Fruit fly (Drosophila melanogaster) whole organism, prepupa: ENCODE measurements around the gene CG9029.

Experiments
- Blimp-1 ChIP-seq: fragments of 200-800 bp; sonication (Bioruptor generic); optimal IDR thresholded peaks from 3 replicates; lab custom pipeline; 2017; ENCODE audit warnings: missing biosample characterization, missing genetic modification characterization, mild to moderate bottlenecking, moderate library complexity, missing genetic modification reagents
- CG10631 ChIP-seq: fragments of 200-800 bp; sonication (Bioruptor generic); optimal IDR thresholded peaks from 2 replicates; lab custom pipeline; 2016; ENCODE audit warnings: missing biosample characterization, missing genetic modification characterization
- CG11902 ChIP-seq: fragments of 200-800 bp; sonication (Bioruptor generic); optimal IDR thresholded peaks from 3 replicates; lab custom pipeline; 2016; ENCODE audit warnings: missing biosample characterization, missing genetic modification characterization
- CG16779 ChIP-seq: fragments of 200-800 bp; sonication (Bioruptor generic); optimal IDR thresholded peaks from 3 replicates; lab custom pipeline; 2017; ENCODE audit warnings: missing biosample characterization, mild to moderate bottlenecking, missing genetic modification characterization
- CG3032 ChIP-seq: fragments of 200-800 bp; optimal IDR thresholded peaks from 2 replicates; lab custom pipeline; 2019; ENCODE audit warnings: missing biosample characterization, mild to moderate bottlenecking, missing genetic modification characterization, moderate library complexity
- CG31627 ChIP-seq: fragments of 200-800 bp; sonication (Bioruptor generic); optimal IDR thresholded peaks from 3 replicates; lab custom pipeline; 2016; ENCODE audit warnings: missing biosample characterization, missing genetic modification characterization
- CG34406 ChIP-seq: fragments of 200-800 bp; sonication (Bioruptor generic); optimal IDR thresholded peaks from 3 replicates; lab custom pipeline; 2016; ENCODE audit warnings: missing biosample characterization, missing genetic modification characterization
- CG3919 ChIP-seq: fragments of 200-800 bp; sonication (Bioruptor generic); optimal IDR thresholded peaks from 3 replicates; lab custom pipeline; 2016; ENCODE audit warnings: missing biosample characterization, missing genetic modification characterization
- CG6163 ChIP-seq: fragments of 200-800 bp; sonication (Bioruptor generic); IDR thresholded peaks from 3 replicates; pipeline ENCODE4 v1.3.6; 2022; ENCODE audit warnings: missing biosample characterization, missing genetic modification characterization
- CG6276 ChIP-seq: fragments of 200-800 bp; sonication (Bioruptor generic); optimal IDR thresholded peaks from 2 replicates; lab custom pipeline; 2017; ENCODE audit warnings: missing biosample characterization, mild to moderate bottlenecking, missing genetic modification characterization
- CG6792 ChIP-seq: fragments of 200-800 bp; sonication (Bioruptor generic); optimal IDR thresholded peaks from 3 replicates; lab custom pipeline; 2016; ENCODE audit warnings: missing biosample characterization, missing genetic modification characterization
- CG6808 ChIP-seq: fragments of 200-800 bp; sonication (Bioruptor generic); optimal IDR thresholded peaks from 3 replicates; lab custom pipeline; 2017; ENCODE audit warnings: missing biosample characterization, missing genetic modification characterization, mild to moderate bottlenecking, moderate library complexity, missing genetic modification reagents
- CG6854 ChIP-seq: fragments of 200-800 bp; sonication (Bioruptor generic); optimal IDR thresholded peaks from 2 replicates; lab custom pipeline; 2017; ENCODE audit warnings: missing biosample characterization, mild to moderate bottlenecking, missing genetic modification characterization
- CG7368 ChIP-seq: fragments of 200-800 bp; sonication (Bioruptor generic); optimal IDR thresholded peaks from 3 replicates; lab custom pipeline; 2016; ENCODE audit warnings: missing biosample characterization, missing genetic modification characterization
- CG8119 ChIP-seq: fragments of 200-800 bp; sonication (Bioruptor generic); IDR thresholded peaks from 3 replicates; pipeline ENCODE4 v1.3.6; 2022; ENCODE audit warnings: missing biosample characterization, missing genetic modification characterization
- CG8319 ChIP-seq: fragments of 200-800 bp; sonication (Bioruptor generic); optimal IDR thresholded peaks from 3 replicates; lab custom pipeline; 2016; ENCODE audit warnings: missing biosample characterization, missing genetic modification characterization
- CG8632 ChIP-seq: fragments of 200-800 bp; sonication (Bioruptor generic); optimal IDR thresholded peaks from 3 replicates; lab custom pipeline; 2016; ENCODE audit warnings: missing biosample characterization, missing genetic modification characterization
- CG9139 ChIP-seq: fragments of 200-800 bp; sonication (Bioruptor generic); optimal IDR thresholded peaks from 3 replicates; lab custom pipeline; 2017; ENCODE audit warnings: missing biosample characterization, mild to moderate bottlenecking, missing genetic modification characterization
- Eip75B ChIP-seq: fragments of 200-800 bp; sonication (Bioruptor generic); optimal IDR thresholded peaks from 3 replicates; lab custom pipeline; 2016; ENCODE audit warnings: missing biosample characterization, missing genetic modification characterization
- Eip78C ChIP-seq: fragments of 200-800 bp; sonication (Bioruptor generic); peaks from one replicate; lab custom pipeline; 2016; ENCODE audit warnings: missing biosample characterization, missing genetic modification characterization
- Eip93F ChIP-seq: fragments of 200-800 bp; sonication (Bioruptor generic); optimal IDR thresholded peaks from 2 replicates; lab custom pipeline; 2016; ENCODE audit warnings: missing biosample characterization, mild to moderate bottlenecking, missing genetic modification characterization
- Ets21C ChIP-seq: fragments of 200-800 bp; sonication (Bioruptor generic); optimal IDR thresholded peaks from 3 replicates; lab custom pipeline; 2016; ENCODE audit warnings: missing biosample characterization, missing genetic modification characterization
- Ets96B ChIP-seq: fragments of 200-800 bp; optimal IDR thresholded peaks from 2 replicates; lab custom pipeline; 2019; ENCODE audit warnings: missing biosample characterization, mild to moderate bottlenecking, missing genetic modification characterization, moderate library complexity
- Hr38 ChIP-seq: sonication (Bioruptor generic); optimal IDR thresholded peaks from 2 replicates; lab custom pipeline; 2016; ENCODE audit warnings: missing biosample characterization, missing genetic modification characterization
- Hr39 ChIP-seq: fragments of 200-800 bp; sonication (Bioruptor generic); optimal IDR thresholded peaks from 2 replicates; lab custom pipeline; 2016; ENCODE audit warnings: missing biosample characterization, missing genetic modification characterization
- Hr4 ChIP-seq: fragments of 200-800 bp; sonication (Bioruptor generic); optimal IDR thresholded peaks from 3 replicates; lab custom pipeline; 2016; ENCODE audit warnings: missing biosample characterization, missing genetic modification characterization
- Lpt ChIP-seq: fragments of 200-800 bp; sonication (Bioruptor generic); optimal IDR thresholded peaks from 3 replicates; lab custom pipeline; 2016; ENCODE audit warnings: missing biosample characterization, missing genetic modification characterization
- Met ChIP-seq: fragments of 200-800 bp; sonication (Bioruptor generic); optimal IDR thresholded peaks from 3 replicates; lab custom pipeline; 2016; ENCODE audit warnings: missing biosample characterization, missing genetic modification characterization
- Smox ChIP-seq: fragments of 200-800 bp; sonication (Bioruptor generic); optimal IDR thresholded peaks from 3 replicates; lab custom pipeline; 2016; ENCODE audit warnings: missing biosample characterization, missing genetic modification characterization
- Sox102F ChIP-seq: fragments of 200-800 bp; sonication (Bioruptor generic); optimal IDR thresholded peaks from 2 replicates; lab custom pipeline; 2016; ENCODE audit warnings: missing biosample characterization, mild to moderate bottlenecking, missing genetic modification characterization
- Sox14 ChIP-seq: fragments of 200-800 bp; sonication (Bioruptor generic); optimal IDR thresholded peaks from 3 replicates; lab custom pipeline; 2016; ENCODE audit warnings: missing biosample characterization, missing genetic modification characterization
- acj6 ChIP-seq: fragments of 200-800 bp; sonication (Bioruptor generic); optimal IDR thresholded peaks from 3 replicates; lab custom pipeline; 2016; ENCODE audit warnings: missing biosample characterization, missing genetic modification characterization
- cyc ChIP-seq: fragments of 200-800 bp; sonication (Bioruptor generic); optimal IDR thresholded peaks from 3 replicates; lab custom pipeline; 2016; ENCODE audit warnings: missing biosample characterization, missing genetic modification characterization
- dsx ChIP-seq: fragments of 200-800 bp; optimal IDR thresholded peaks from 3 replicates; lab custom pipeline; 2019; ENCODE audit warnings: missing biosample characterization, mild to moderate bottlenecking, missing genetic modification characterization, moderate library complexity; ENCODE audit not compliant: poor library complexity, severe bottlenecking
- eg ChIP-seq: fragments of 200-800 bp; sonication (Bioruptor generic); IDR thresholded peaks from 3 replicates; pipeline ENCODE4 v1.3.6; 2022; ENCODE audit warnings: missing biosample characterization, missing genetic modification characterization
- esn ChIP-seq: fragments of 200-800 bp; sonication (Bioruptor generic); optimal IDR thresholded peaks from 2 replicates; lab custom pipeline; 2016; ENCODE audit warnings: missing biosample characterization, mild to moderate bottlenecking, missing genetic modification characterization, moderate library complexity
- fd59A ChIP-seq: fragments of 200-800 bp; sonication (Bioruptor generic); optimal IDR thresholded peaks from 2 replicates; lab custom pipeline; 2017; ENCODE audit warnings: missing biosample characterization, mild to moderate bottlenecking, missing genetic modification characterization, missing genetic modification reagents
- fd85E ChIP-seq: fragments of 200-800 bp; sonication (Bioruptor generic); optimal IDR thresholded peaks from 3 replicates; lab custom pipeline; 2016; ENCODE audit warnings: missing biosample characterization, missing genetic modification characterization
- lz ChIP-seq: fragments of 200-800 bp; sonication (Bioruptor generic); optimal IDR thresholded peaks from 3 replicates; lab custom pipeline; 2016; ENCODE audit warnings: missing biosample characterization, missing genetic modification characterization
- pdm3 ChIP-seq: fragments of 200-800 bp; sonication (Bioruptor generic); optimal IDR thresholded peaks from 3 replicates; lab custom pipeline; 2016; ENCODE audit warnings: missing biosample characterization, missing genetic modification characterization
- spab ChIP-seq: fragments of 200-800 bp; sonication (Bioruptor generic); optimal IDR thresholded peaks from 2 replicates; lab custom pipeline; 2017; ENCODE audit warnings: missing biosample characterization, mild to moderate bottlenecking, missing genetic modification characterization, missing genetic modification reagents
- svp ChIP-seq: fragments of 200-800 bp; sonication (Bioruptor generic); peaks from one replicate; lab custom pipeline; 2016; ENCODE audit warnings: missing biosample characterization, missing genetic modification characterization
- topi ChIP-seq: fragments of 200-800 bp; sonication (Bioruptor generic); optimal IDR thresholded peaks from 3 replicates; lab custom pipeline; 2016; ENCODE audit warnings: missing biosample characterization, missing genetic modification characterization
- vri ChIP-seq: fragments of 200-800 bp; sonication (Bioruptor generic); optimal IDR thresholded peaks from 3 replicates; lab custom pipeline; 2016; ENCODE audit warnings: missing biosample characterization, mild to moderate bottlenecking, missing genetic modification characterization

The CG9029 gene

dm6 chr2L:5901553-5901952, 15.8 kb downstream of the CG9029 start (continued):
- TF ChIP-seq CG6792 (GFP tag; lab: Kevin White, UChicago), result no peak
- TF ChIP-seq Eip78C (GFP tag; lab: Kevin White, UChicago), result peak; percentile 53
- TF ChIP-seq Eip75B (GFP tag; lab: Kevin White, UChicago), result no peak
- peak; percentile 4 for TF ChIP-seq Sox14
- TF ChIP-seq fd85E (GFP tag; lab: Kevin White, UChicago), result no peak
- no peak for TF ChIP-seq CG8632 (GFP tag; lab: Kevin White, UChicago)
- TF ChIP-seq Eip93F (GFP tag; lab: Kevin White, UChicago), result no peak
- no peak for TF ChIP-seq spab (GFP tag; lab: Kevin White, UChicago)
- TF ChIP-seq fd59A (GFP tag; lab: Kevin White, UChicago), result no peak
- TF ChIP-seq CG6163 (GFP tag; lab: Robert Waterston, UW), result no peak; the same call in 2 of the 3 replicates

dm6 chr2L:5902898-5903297, 17.1 kb downstream of the CG9029 start:
- TF ChIP-seq Ets96B, result no peak
- TF ChIP-seq fd85E (GFP tag; lab: Kevin White, UChicago), result no peak
- no peak for TF ChIP-seq CG9139 (GFP tag; lab: Kevin White, UChicago)
- no peak for TF ChIP-seq CG16779
- no peak for TF ChIP-seq Lpt
- TF ChIP-seq Eip75B (GFP tag; lab: Kevin White, UChicago), result no peak
- no peak for TF ChIP-seq fd59A (GFP tag; lab: Kevin White, UChicago)
- TF ChIP-seq pdm3 (GFP tag; lab: Kevin White, UChicago), result no peak

DNA sequence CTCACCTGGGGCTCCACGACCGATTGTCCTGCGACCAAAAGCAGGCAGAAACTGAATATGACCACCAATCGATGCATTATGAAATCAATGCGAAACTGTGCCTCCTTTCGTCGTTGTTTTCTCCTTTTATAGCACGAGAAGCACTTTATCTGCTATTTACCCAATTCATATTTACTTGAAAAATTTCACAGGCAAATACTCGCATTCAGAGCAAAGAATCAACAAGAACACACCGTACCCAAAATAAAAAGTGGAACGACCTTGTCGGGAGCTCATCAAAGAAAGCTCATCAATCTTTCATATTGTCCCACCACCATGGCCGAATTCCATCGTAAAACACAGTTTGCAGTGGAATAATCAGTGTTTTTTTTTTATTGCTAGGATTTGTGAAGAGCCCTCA, 18.8 kb downstream of the CG9029 start, which contains the start of gene CG9021:
CG9021 (minus strand) TSS at position 105 of the 400 bp plus-strand sequence.
- TF ChIP-seq Ets21C (GFP tag; lab: Kevin White, UChicago) (peak; percentile 33), CG8119 (GFP tag; lab: Robert Waterston, UW) (no peak), Blimp-1 (GFP tag; lab: Kevin White, UChicago) (peak; percentile 23), vri (peak; percentile 49), svp (GFP tag; lab: Kevin White, UChicago) (peak; percentile 49), CG6792 (GFP tag; lab: Kevin White, UChicago) (peak; percentile 30), eg (no peak), CG8319 (GFP tag; lab: Kevin White, UChicago) (no peak), topi (GFP tag; lab: Kevin White, UChicago) (peak; percentile 55), CG10631 (GFP tag; lab: Kevin White, UChicago) (no peak), Eip78C (GFP tag; lab: Kevin White, UChicago) (peak; percentile 54), esn (GFP tag; lab: Kevin White, UChicago) (peak; percentile 69), CG34406 (GFP tag; lab: Kevin White, UChicago) (peak; percentile 18), CG6854 (GFP tag; lab: Kevin White, UChicago) (no peak), Eip75B (GFP tag; lab: Kevin White, UChicago) (no peak), CG7368 (GFP tag; lab: Kevin White, UChicago) (no peak), cyc (peak; percentile 37), Hr39 (GFP tag; lab: Kevin White, UChicago) (peak; percentile 35), CG3032 (tag; lab: Kevin White, UChicago) (no peak), lz (GFP tag; lab: Kevin White, UChicago) (peak; percentile 16), dsx (GFP tag; lab: Kevin White, UChicago) (no peak), CG6276 (GFP tag; lab: Kevin White, UChicago) (no peak), acj6 (GFP tag; lab: Kevin White, UChicago) (no peak), fd85E (GFP tag; lab: Kevin White, UChicago) (no peak), Ets96B (no peak), Hr4 (GFP tag; lab: Kevin White, UChicago) (no peak), CG8632 (GFP tag; lab: Kevin White, UChicago) (peak; percentile 14), Hr38 (GFP tag; lab: Kevin White, UChicago) (no peak), CG11902 (GFP tag; lab: Kevin White, UChicago) (no peak), CG3919 (peak; percentile 6), pdm3 (GFP tag; lab: Kevin White, UChicago) (no peak), CG6808 (GFP tag; lab: Kevin White, UChicago) (no peak), Lpt (no peak), Met (GFP tag; lab: Kevin White, UChicago) (peak; percentile 57), Smox (GFP tag; lab: Kevin White, UChicago) (peak; percentile 58), Sox102F (GFP tag; lab: Kevin White, UChicago) (peak; percentile 52), CG31627 (GFP tag; lab: Kevin White, UChicago) (no peak)
